Worm (Caenorhabditis elegans) whole organism, L2 larva: ENCODE results near the gene cdka-1.
A peak's percentile ranks its signal among the peaks of the same experiment; 100 is the strongest.

Experiments
- C34F6.9 ChIP-seq: fragments of 150-350 bp; optimal IDR thresholded peaks from 2 replicates; lab custom pipeline; 2014; ENCODE audit warnings: missing biosample characterization, missing genetic modification characterization
- F13H6.1 ChIP-seq: sonication (generic microtip); optimal IDR thresholded peaks from 2 replicates; lab custom pipeline; 2016; ENCODE audit warnings: missing genetic modification characterization, missing compliant biosample characterization
- alr-1 ChIP-seq: fragments of 150-350 bp; optimal IDR thresholded peaks from 2 replicates; lab custom pipeline; 2014; ENCODE audit warnings: missing biosample characterization, missing genetic modification characterization
- ama-1 ChIP-seq: fragments of 150-350 bp; optimal IDR thresholded peaks from 2 replicates; lab custom pipeline; 2018; ENCODE audit warnings: inconsistent platforms
- blmp-1 ChIP-seq: sonication (generic microtip); optimal IDR thresholded peaks from 2 replicates; lab custom pipeline; 2017; ENCODE audit warnings: missing genetic modification characterization, mild to moderate bottlenecking, missing compliant biosample characterization, antibody characterized with exemption, moderate library complexity; ENCODE audit not compliant: insufficient read depth
- ceh-16 ChIP-seq: fragments of 150-350 bp; optimal IDR thresholded peaks from 2 replicates; lab custom pipeline; 2014; ENCODE audit warnings: missing biosample characterization, missing genetic modification characterization
- ceh-82 ChIP-seq: fragments of 150-350 bp; optimal IDR thresholded peaks from 2 replicates; lab custom pipeline; 2014; ENCODE audit warnings: missing biosample characterization, missing genetic modification characterization
- crh-2 ChIP-seq: sonication (generic microtip); optimal IDR thresholded peaks from 2 replicates; lab custom pipeline; 2017; ENCODE audit warnings: missing biosample characterization, missing genetic modification characterization
- egl-27 ChIP-seq: sonication (generic microtip); optimal IDR thresholded peaks from 3 replicates; lab custom pipeline; 2017; ENCODE audit warnings: missing biosample characterization, missing genetic modification reagents, missing genetic modification characterization
- elt-1 ChIP-seq: fragments of 150-350 bp; optimal IDR thresholded peaks from 2 replicates; lab custom pipeline; 2014; ENCODE audit warnings: missing biosample characterization, missing genetic modification characterization
- elt-3 ChIP-seq: sonication (generic microtip); optimal IDR thresholded peaks from 2 replicates; lab custom pipeline; 2017; ENCODE audit warnings: missing biosample characterization, missing genetic modification characterization
- fos-1 ChIP-seq: fragments of 150-350 bp; optimal IDR thresholded peaks from 2 replicates; lab custom pipeline; 2014; ENCODE audit warnings: missing biosample characterization, missing genetic modification characterization
- lin-39 ChIP-seq: fragments of 150-350 bp; optimal IDR thresholded peaks from 2 replicates; lab custom pipeline; 2014; ENCODE audit warnings: missing biosample characterization, missing genetic modification reagents, missing genetic modification characterization
- lsy-2 ChIP-seq, 2 experiments: fragments of 150-350 bp in 1 of 2; sonication (generic microtip) in 1 of 2; optimal IDR thresholded peaks; 2 replicates each; lab custom pipeline; 2014 to 2017; ENCODE audit warnings: missing biosample characterization in 2 of 2, missing genetic modification characterization in 2 of 2
- mab-5 ChIP-seq: fragments of 150-350 bp; optimal IDR thresholded peaks from 2 replicates; lab custom pipeline; 2014; ENCODE audit warnings: missing biosample characterization, missing genetic modification characterization
- mbf-1 ChIP-seq: sonication (generic microtip); optimal IDR thresholded peaks from 2 replicates; lab custom pipeline; 2017; ENCODE audit warnings: missing biosample characterization, missing genetic modification characterization
- mdl-1 ChIP-seq, 2 experiments: fragments of 150-350 bp in 1 of 2; sonication (generic microtip) in 1 of 2; optimal IDR thresholded peaks; 2 replicates each; lab custom pipeline; 2017; ENCODE audit warnings: missing biosample characterization in 2 of 2, missing genetic modification characterization in 2 of 2
- nhr-11 ChIP-seq: fragments of 150-350 bp; optimal IDR thresholded peaks from 2 replicates; lab custom pipeline; 2014; ENCODE audit warnings: missing biosample characterization, missing genetic modification characterization
- nhr-12 ChIP-seq: fragments of 150-350 bp; optimal IDR thresholded peaks from 2 replicates; lab custom pipeline; 2014; ENCODE audit warnings: missing biosample characterization, missing genetic modification characterization
- nhr-129 ChIP-seq: fragments of 150-350 bp; optimal IDR thresholded peaks from 2 replicates; lab custom pipeline; 2014; ENCODE audit warnings: missing biosample characterization, missing genetic modification characterization
- nhr-23 ChIP-seq: fragments of 150-350 bp; optimal IDR thresholded peaks from 2 replicates; lab custom pipeline; 2014; ENCODE audit warnings: missing biosample characterization, missing genetic modification reagents, missing genetic modification characterization
- nhr-237 ChIP-seq: fragments of 150-350 bp; optimal IDR thresholded peaks from 2 replicates; lab custom pipeline; 2014; ENCODE audit warnings: missing biosample characterization, missing genetic modification characterization
- nhr-25 ChIP-seq: fragments of 150-350 bp; sonication (generic microtip); optimal IDR thresholded peaks from 3 replicates; lab custom pipeline; 2014; ENCODE audit warnings: missing biosample characterization, missing genetic modification characterization
- peb-1 ChIP-seq: fragments of 150-350 bp; optimal IDR thresholded peaks from 2 replicates; lab custom pipeline; 2014; ENCODE audit warnings: missing biosample characterization, missing genetic modification characterization
- sem-4 ChIP-seq: fragments of 150-350 bp; optimal IDR thresholded peaks from 2 replicates; lab custom pipeline; 2014; ENCODE audit warnings: missing biosample characterization, missing genetic modification reagents, missing genetic modification characterization
- sma-3 ChIP-seq: sonication (generic microtip); optimal IDR thresholded peaks from 2 replicates; lab custom pipeline; 2016; ENCODE audit warnings: missing genetic modification reagents, missing genetic modification characterization, missing compliant biosample characterization
- sma-9 ChIP-seq, 2 experiments: fragments of 150-350 bp in 1 of 2; sonication (generic microtip) in 1 of 2; optimal IDR thresholded peaks; 2 replicates each; lab custom pipeline; 2014 to 2016; ENCODE audit warnings: missing genetic modification characterization in 2 of 2, mild to moderate bottlenecking in 1 of 2, missing biosample characterization in 1 of 2, missing compliant biosample characterization in 1 of 2, missing genetic modification reagents in 1 of 2, moderate library complexity in 1 of 2
- snpc-4 ChIP-seq: fragments of 150-350 bp; optimal IDR thresholded peaks from 2 replicates; lab custom pipeline; 2014; ENCODE audit warnings: missing biosample characterization, missing genetic modification characterization
- unc-39 ChIP-seq: fragments of 150-350 bp; optimal IDR thresholded peaks from 2 replicates; lab custom pipeline; 2014; ENCODE audit warnings: missing biosample characterization, missing genetic modification characterization
- unc-55 ChIP-seq: fragments of 150-350 bp; sonication (generic microtip); optimal IDR thresholded peaks from 3 replicates; lab custom pipeline; 2014; ENCODE audit warnings: missing biosample characterization, missing genetic modification reagents, missing genetic modification characterization
- unc-62 ChIP-seq: fragments of 150-350 bp; optimal IDR thresholded peaks from 2 replicates; lab custom pipeline; 2014; ENCODE audit warnings: missing biosample characterization, missing genetic modification reagents, missing genetic modification characterization
- zag-1 ChIP-seq: fragments of 150-350 bp; optimal IDR thresholded peaks from 2 replicates; lab custom pipeline; 2014; ENCODE audit warnings: missing biosample characterization, missing genetic modification characterization
- ztf-1 ChIP-seq: fragments of 200-800 bp; sonication (Bioruptor generic); conservative IDR thresholded peaks from 2 replicates; pipeline ENCODE4 v1.3.6; 2022; ENCODE audit warnings: missing genetic modification characterization, missing compliant biosample characterization
- ztf-11 ChIP-seq: sonication (generic microtip); optimal IDR thresholded peaks from 2 replicates; lab custom pipeline; 2017; ENCODE audit warnings: missing biosample characterization, missing genetic modification characterization
- ztf-4 ChIP-seq: fragments of 150-350 bp; optimal IDR thresholded peaks from 2 replicates; lab custom pipeline; 2014; ENCODE audit warnings: missing biosample characterization, missing genetic modification characterization

The cdka-1 gene

DNA sequence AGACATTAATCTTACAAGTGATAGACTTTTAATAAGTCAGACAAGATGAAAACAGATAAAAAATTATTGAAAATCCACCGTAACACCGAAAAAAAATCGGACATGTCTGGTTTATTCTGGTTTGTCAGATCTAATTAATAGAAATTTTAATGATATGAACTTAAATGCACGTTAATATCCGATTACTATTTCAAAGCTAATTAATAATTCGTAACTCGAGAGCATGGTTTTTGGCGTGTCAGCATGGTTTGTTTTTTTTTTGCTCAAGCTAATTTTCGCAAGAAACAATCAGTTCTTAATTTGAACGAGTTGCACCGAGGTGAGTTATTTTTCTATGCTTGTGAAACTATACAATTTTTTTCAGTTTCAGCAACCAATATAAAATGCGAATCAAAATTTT, 23.6 kb upstream of the cdka-1 start, which contains the start of gene clec-153:
Gene clec-153 (plus strand): TSS at position 301 of the 400 bp plus-strand sequence.
- TF ChIP-seq unc-55 (GFP tag; lab: Kevin White, UChicago): no peak
- no peak for TF ChIP-seq ama-1 (lab: Kevin White, UChicago)
- no peak for TF ChIP-seq mab-5 (tag; lab: Kevin White, UChicago)
- no peak for TF ChIP-seq nhr-11 (tag; lab: Kevin White, UChicago)
- TF ChIP-seq alr-1: no peak
- no peak for TF ChIP-seq egl-27 (tag; lab: Kevin White, UChicago)
- no peak for TF ChIP-seq snpc-4

DNA sequence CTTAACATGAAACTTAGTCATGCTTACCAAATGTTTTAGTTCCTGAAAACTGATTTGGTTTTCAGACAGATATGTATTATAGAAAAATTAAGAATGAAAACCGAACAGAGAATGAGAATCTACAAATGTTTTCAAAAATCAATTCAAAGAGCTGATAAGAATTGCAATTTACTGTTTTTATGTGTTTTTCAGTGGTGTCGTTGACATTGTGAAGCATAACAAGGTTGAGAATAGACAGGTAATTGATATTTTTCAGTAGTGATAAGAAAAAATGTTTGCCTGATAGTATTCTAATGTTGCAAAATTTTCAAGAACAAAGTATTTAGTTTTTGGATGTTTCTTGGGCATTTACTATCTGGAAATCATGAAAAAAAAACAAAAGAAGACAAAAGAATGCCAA, 15.3 kb upstream of the cdka-1 start, which contains the start of gene pfas-1:
Gene pfas-1 (minus strand): TSS at position 49 of the 400 bp plus-strand sequence.
- TF ChIP-seq nhr-129: no peak
- no peak for TF ChIP-seq nhr-12 (tag; lab: Kevin White, UChicago)
- TF ChIP-seq fos-1 (tag; lab: Kevin White, UChicago): peak; percentile 77
- no peak for TF ChIP-seq mdl-1 (tag; optimal IDR thresholded peaks at IDR 0.05; lab: Kevin White, UChicago)
- TF ChIP-seq nhr-23 (tag; lab: Kevin White, UChicago): no peak
- no peak for TF ChIP-seq crh-2 (tag; lab: Kevin White, UChicago)
- TF ChIP-seq ztf-1 (GFP tag; lab: Robert Waterston, UW): no peak
- TF ChIP-seq, all 48 proteins: peak for 1

DNA sequence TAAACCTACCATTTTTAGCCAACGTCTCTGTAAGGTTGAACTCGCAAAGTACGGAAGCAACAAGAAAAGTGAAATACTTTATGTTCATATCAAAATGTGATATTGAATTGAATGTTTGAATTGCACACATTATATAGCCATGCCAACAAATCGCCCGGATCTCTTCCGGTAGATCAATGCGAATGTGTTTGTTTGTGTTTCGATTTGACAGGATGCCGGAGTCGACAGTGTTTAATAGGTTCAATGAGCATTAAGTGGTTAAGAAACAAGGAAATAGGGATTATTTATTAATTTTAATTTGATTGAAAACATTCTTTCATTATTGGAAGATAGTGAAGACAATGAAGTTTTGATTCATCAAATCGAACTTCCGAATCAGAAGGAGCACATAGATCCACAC, 12.3 kb upstream of the cdka-1 start, which contains the start of gene pqn-29:
Gene pqn-29 (minus strand): TSS at position 101 of the 400 bp plus-strand sequence.
- no peak for TF ChIP-seq nhr-25 (tag; lab: Kevin White, UChicago)
- TF ChIP-seq F13H6.1: no peak
- no peak for TF ChIP-seq lsy-2 (tag; optimal IDR thresholded peaks at IDR 0.05; lab: Kevin White, UChicago)
- no peak for TF ChIP-seq alr-1
- no peak for TF ChIP-seq zag-1 (tag; lab: Kevin White, UChicago)
- TF ChIP-seq nhr-237 (tag; lab: Kevin White, UChicago): no peak
- no peak for TF ChIP-seq ztf-11 (tag; lab: Kevin White, UChicago)
- no peak for TF ChIP-seq lin-39 (tag; lab: Kevin White, UChicago)
- no peak for TF ChIP-seq peb-1
- no peak for TF ChIP-seq nhr-11 (tag; lab: Kevin White, UChicago)
- no peak for TF ChIP-seq mbf-1 (tag; lab: Kevin White, UChicago)
- TF ChIP-seq ztf-4 (tag; lab: Kevin White, UChicago): no peak
- no peak for TF ChIP-seq sma-9 (GFP tag; optimal IDR thresholded peaks at IDR 0.05; lab: Kevin White, UChicago)
- no peak for TF ChIP-seq sma-9 (tag; optimal IDR thresholded peaks at IDR 0.05; lab: Kevin White, UChicago)
- no peak for TF ChIP-seq nhr-129
- no peak for TF ChIP-seq unc-62 (GFP tag; lab: Kevin White, UChicago)
- no peak for TF ChIP-seq sma-3 (GFP tag; lab: Kevin White, UChicago)
- no peak for TF ChIP-seq mdl-1 (tag; optimal IDR thresholded peaks at IDR 0.05; lab: Kevin White, UChicago)
- TF ChIP-seq sem-4 (tag; lab: Kevin White, UChicago): no peak
- no peak for TF ChIP-seq unc-39
- TF ChIP-seq snpc-4: no peak

DNA sequence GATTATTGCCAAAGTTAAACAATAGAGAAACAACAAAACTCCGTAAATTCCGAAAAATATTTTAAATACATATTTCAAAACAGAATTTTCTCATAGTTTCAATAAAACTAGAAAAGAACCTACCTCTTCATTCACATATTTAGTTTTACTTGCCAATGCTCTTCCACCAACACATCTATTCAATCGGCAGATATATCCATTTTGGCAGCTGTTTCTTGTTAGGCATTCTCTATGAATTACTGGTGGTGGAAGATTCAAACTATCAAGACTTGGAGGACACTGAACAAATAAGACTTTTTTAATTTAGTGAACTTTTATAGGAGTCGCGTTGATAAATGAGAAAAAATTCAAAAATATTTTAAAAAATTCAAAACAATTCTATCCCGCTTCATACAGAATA, 11.3 kb upstream of the cdka-1 start:
- TF ChIP-seq C34F6.9 (tag; lab: Kevin White, UChicago) (no peak), ceh-16 (tag; lab: Kevin White, UChicago) (no peak), ceh-82 (no peak), mab-5 (tag; lab: Kevin White, UChicago) (no peak), ztf-1 (GFP tag; lab: Robert Waterston, UW) (no peak), alr-1 (no peak), ztf-11 (tag; lab: Kevin White, UChicago) (no peak), blmp-1 (tag; lab: Kevin White, UChicago) (no peak), nhr-25 (tag; lab: Kevin White, UChicago) (no peak), elt-1 (no peak), ama-1 (lab: Kevin White, UChicago) (no peak), lin-39 (tag; lab: Kevin White, UChicago) (no peak), egl-27 (tag; lab: Kevin White, UChicago) (no peak), mbf-1 (tag; lab: Kevin White, UChicago) (no peak), elt-3 (tag; lab: Kevin White, UChicago) (no peak)
- TF ChIP-seq, all 48 proteins: peak for 0
